Fruit fly (Drosophila melanogaster) whole organism, prepupa: ENCODE measurements around the gene sing.
A peak's percentile ranks its signal among the peaks of the same experiment; 100 is the strongest.

Source experiments
- Blimp-1 ChIP-seq: fragments of 200-800 bp; sonication (Bioruptor generic); optimal IDR thresholded peaks from 3 replicates; lab custom pipeline; 2017; ENCODE audit warnings: missing biosample characterization, missing genetic modification characterization, mild to moderate bottlenecking, moderate library complexity, missing genetic modification reagents
- CG10669 ChIP-seq: fragments of 200-800 bp; sonication (Bioruptor generic); optimal IDR thresholded peaks from 3 replicates; lab custom pipeline; 2018; ENCODE audit warnings: missing biosample characterization, mild to moderate bottlenecking, missing genetic modification characterization, moderate library complexity
- CG1621 ChIP-seq: fragments of 200-800 bp; sonication (Bioruptor generic); optimal IDR thresholded peaks from 3 replicates; lab custom pipeline; 2018; ENCODE audit warnings: missing biosample characterization, mild to moderate bottlenecking, missing genetic modification characterization
- CG8319 ChIP-seq: fragments of 200-800 bp; sonication (Bioruptor generic); optimal IDR thresholded peaks from 3 replicates; lab custom pipeline; 2016; ENCODE audit warnings: missing biosample characterization, missing genetic modification characterization
- Eip75B ChIP-seq: fragments of 200-800 bp; sonication (Bioruptor generic); optimal IDR thresholded peaks from 3 replicates; lab custom pipeline; 2016; ENCODE audit warnings: missing biosample characterization, missing genetic modification characterization
- Hr38 ChIP-seq: sonication (Bioruptor generic); optimal IDR thresholded peaks from 2 replicates; lab custom pipeline; 2016; ENCODE audit warnings: missing biosample characterization, missing genetic modification characterization
- OdsH ChIP-seq: fragments of 200-800 bp; sonication (Bioruptor generic); optimal IDR thresholded peaks from 3 replicates; lab custom pipeline; 2016; ENCODE audit warnings: missing biosample characterization, missing genetic modification characterization
- Smox ChIP-seq: fragments of 200-800 bp; sonication (Bioruptor generic); optimal IDR thresholded peaks from 3 replicates; lab custom pipeline; 2016; ENCODE audit warnings: missing biosample characterization, missing genetic modification characterization
- Sox102F ChIP-seq: fragments of 200-800 bp; sonication (Bioruptor generic); optimal IDR thresholded peaks from 2 replicates; lab custom pipeline; 2016; ENCODE audit warnings: missing biosample characterization, mild to moderate bottlenecking, missing genetic modification characterization
- achi ChIP-seq: fragments of 200-800 bp; sonication (Bioruptor generic); optimal IDR thresholded peaks from 3 replicates; lab custom pipeline; 2016; ENCODE audit warnings: missing biosample characterization, missing genetic modification characterization

- TF ChIP-seq achi (GFP tag; lab: Kevin White, UChicago) = peak; percentile 19
- no peak for TF ChIP-seq Hr38 (GFP tag; lab: Kevin White, UChicago)
- no peak for TF ChIP-seq Smox (GFP tag; lab: Kevin White, UChicago)
- no peak for TF ChIP-seq Sox102F (GFP tag; lab: Kevin White, UChicago)
- no peak for TF ChIP-seq CG8319 (GFP tag; lab: Kevin White, UChicago)
- TF ChIP-seq OdsH (GFP tag; lab: Kevin White, UChicago) = no peak
- TF ChIP-seq CG10669 (GFP tag; lab: Kevin White, UChicago) = no peak
- TF ChIP-seq CG1621 = no peak
- no peak for TF ChIP-seq Blimp-1
- TF ChIP-seq Eip75B = no peak
Measured at dm6 chrX:16694477-16694876, 15.4 kb downstream of the sing start.
